Worm (Caenorhabditis elegans) whole organism, young adult: ENCODE measurements around the gene T27A8.2.
A peak's percentile ranks its signal among the peaks of the same experiment; 100 is the strongest.

Experiments used
- ZK185.1 ChIP-seq: sonication (generic microtip); optimal IDR thresholded peaks from 2 replicates; lab custom pipeline; 2016; ENCODE audit warnings: mild to moderate bottlenecking, missing genetic modification characterization, missing compliant biosample characterization; ENCODE audit not compliant: poor library complexity, severe bottlenecking
- lin-35 ChIP-seq, 3 experiments: fragments of 150-350 bp in 2 of 3; sonication (generic microtip) in 1 of 3; optimal IDR thresholded peaks; 2 replicates each; lab custom pipeline; 2014 to 2018; ENCODE audit warnings: missing biosample characterization in 3 of 3, missing genetic modification characterization in 3 of 3, missing genetic modification reagents in 3 of 3
- lsl-1 ChIP-seq: fragments of 200-800 bp; sonication (Bioruptor generic); optimal IDR thresholded peaks from 2 replicates; lab custom pipeline; 2018; ENCODE audit warnings: mild to moderate bottlenecking, missing genetic modification characterization, moderate library complexity, missing compliant biosample characterization
- pha-4 ChIP-seq: fragments of 150-350 bp; sonication (generic microtip); optimal IDR thresholded peaks from 2 replicates; lab custom pipeline; 2014; ENCODE audit warnings: missing biosample characterization, missing genetic modification reagents, missing genetic modification characterization
- snpc-1.1 ChIP-seq: sonication (generic microtip); optimal IDR thresholded peaks from 2 replicates; lab custom pipeline; 2017; ENCODE audit warnings: missing genetic modification characterization, mild to moderate bottlenecking, missing compliant biosample characterization, antibody characterized with exemption, moderate library complexity, missing genotype, missing genetic modification reagents; ENCODE audit not compliant: insufficient read depth
- snpc-4 ChIP-seq, 5 experiments: fragments of 150-350 bp in 1 of 5; sonication (generic microtip) in 4 of 5; optimal IDR thresholded peaks; 2 replicates each; lab custom pipeline; 2014 to 2018; ENCODE audit warnings: missing genetic modification characterization in 5 of 5, missing biosample characterization in 3 of 5, antibody characterized with exemption in 2 of 5, mild to moderate bottlenecking in 2 of 5, missing compliant biosample characterization in 2 of 5, missing genotype in 2 of 5, moderate library complexity in 2 of 5, missing genetic modification reagents in 1 of 5
- ztf-26 ChIP-seq: sonication (generic microtip); optimal IDR thresholded peaks from 2 replicates; lab custom pipeline; 2017; ENCODE audit warnings: missing genetic modification characterization, missing compliant biosample characterization

DNA sequence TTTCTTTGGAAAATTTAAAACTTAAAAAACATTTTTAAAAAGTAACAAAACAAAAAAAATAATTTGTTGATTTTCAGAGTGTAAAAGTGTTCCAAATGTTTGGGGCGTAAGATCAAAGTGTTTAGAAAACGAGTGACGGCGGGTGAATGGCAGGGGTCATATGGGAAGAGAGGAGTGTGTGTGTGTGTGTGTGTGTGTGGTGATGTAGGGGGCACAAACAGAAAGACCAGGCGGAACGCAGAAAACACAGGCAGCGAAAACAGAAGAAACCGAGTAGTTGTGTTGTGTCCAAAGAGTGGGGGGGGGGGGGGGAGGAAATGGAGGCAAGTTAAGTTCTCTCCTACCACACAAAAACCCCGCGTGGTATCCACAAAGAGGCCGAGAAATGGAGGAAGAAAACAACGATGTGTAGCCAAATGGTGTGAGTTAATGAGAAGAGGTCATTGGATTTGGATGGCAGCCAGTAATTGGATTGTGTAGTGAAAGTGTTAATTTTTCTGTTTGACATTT is 18.5 kb downstream of the T27A8.2 start, which contains the start of gene B0395.3:
- TF ChIP-seq snpc-4 (GFP tag; optimal IDR thresholded peaks at IDR 0.05; lab: Kevin White, UChicago) (no peak), snpc-4 (tag; optimal IDR thresholded peaks at IDR 0.05; lab: Kevin White, UChicago) (peak in 2 of 4 experiments; percentile 4 to 6), ztf-26 (peak; percentile 30), lsl-1 (no peak), snpc-1.1 (tag; lab: Kevin White, UChicago) (no peak), ZK185.1 (no peak), pha-4 (tag; lab: Kevin White, UChicago) (no peak), lin-35 (GFP tag; optimal IDR thresholded peaks at IDR 0.05; lab: Kevin White, UChicago) (peak in 1 of 3 experiments; percentile 10)
